Worm (Caenorhabditis elegans) whole organism, L2 larva: ENCODE data around the gene cyk-3.
A peak's percentile ranks its signal among the peaks of the same experiment; 100 is the strongest.

ENCODE experiments used
- C34F6.9 ChIP-seq: fragments of 150-350 bp; optimal IDR thresholded peaks from 2 replicates; lab custom pipeline; 2014; ENCODE audit warnings: missing biosample characterization, missing genetic modification characterization
- F13H6.1 ChIP-seq: sonication (generic microtip); optimal IDR thresholded peaks from 2 replicates; lab custom pipeline; 2016; ENCODE audit warnings: missing genetic modification characterization, missing compliant biosample characterization
- ZK546.5 ChIP-seq: sonication (generic microtip); optimal IDR thresholded peaks from 2 replicates; lab custom pipeline; 2017; ENCODE audit warnings: missing biosample characterization, missing genetic modification characterization
- alr-1 ChIP-seq: fragments of 150-350 bp; optimal IDR thresholded peaks from 2 replicates; lab custom pipeline; 2014; ENCODE audit warnings: missing biosample characterization, missing genetic modification characterization
- aly-2 ChIP-seq: fragments of 150-350 bp; optimal IDR thresholded peaks from 2 replicates; lab custom pipeline; 2014; ENCODE audit warnings: missing biosample characterization, missing genetic modification characterization
- ama-1 ChIP-seq: fragments of 150-350 bp; optimal IDR thresholded peaks from 2 replicates; lab custom pipeline; 2018; ENCODE audit warnings: inconsistent platforms
- blmp-1 ChIP-seq: sonication (generic microtip); optimal IDR thresholded peaks from 2 replicates; lab custom pipeline; 2017; ENCODE audit warnings: missing genetic modification characterization, mild to moderate bottlenecking, missing compliant biosample characterization, antibody characterized with exemption, moderate library complexity; ENCODE audit not compliant: insufficient read depth
- ceh-16 ChIP-seq: fragments of 150-350 bp; optimal IDR thresholded peaks from 2 replicates; lab custom pipeline; 2014; ENCODE audit warnings: missing biosample characterization, missing genetic modification characterization
- ceh-82 ChIP-seq: fragments of 150-350 bp; optimal IDR thresholded peaks from 2 replicates; lab custom pipeline; 2014; ENCODE audit warnings: missing biosample characterization, missing genetic modification characterization
- crh-2 ChIP-seq: sonication (generic microtip); optimal IDR thresholded peaks from 2 replicates; lab custom pipeline; 2017; ENCODE audit warnings: missing biosample characterization, missing genetic modification characterization
- dmd-4 ChIP-seq: sonication (generic microtip); optimal IDR thresholded peaks from 2 replicates; lab custom pipeline; 2017; ENCODE audit warnings: missing biosample characterization, missing genetic modification characterization
- egl-27 ChIP-seq: sonication (generic microtip); optimal IDR thresholded peaks from 3 replicates; lab custom pipeline; 2017; ENCODE audit warnings: missing biosample characterization, missing genetic modification reagents, missing genetic modification characterization
- elt-1 ChIP-seq: fragments of 150-350 bp; optimal IDR thresholded peaks from 2 replicates; lab custom pipeline; 2014; ENCODE audit warnings: missing biosample characterization, missing genetic modification characterization
- fos-1 ChIP-seq: fragments of 150-350 bp; optimal IDR thresholded peaks from 2 replicates; lab custom pipeline; 2014; ENCODE audit warnings: missing biosample characterization, missing genetic modification characterization
- gmeb-1 ChIP-seq: fragments of 150-350 bp; optimal IDR thresholded peaks from 2 replicates; lab custom pipeline; 2014; ENCODE audit warnings: missing biosample characterization, missing genetic modification characterization
- lin-11 ChIP-seq: fragments of 150-350 bp; sonication (generic microtip); optimal IDR thresholded peaks from 2 replicates; lab custom pipeline; 2014; ENCODE audit warnings: missing biosample characterization, missing genetic modification characterization, inconsistent platforms, mixed read lengths
- lin-39 ChIP-seq: fragments of 150-350 bp; optimal IDR thresholded peaks from 2 replicates; lab custom pipeline; 2014; ENCODE audit warnings: missing biosample characterization, missing genetic modification reagents, missing genetic modification characterization
- lsy-2 ChIP-seq, 2 experiments: fragments of 150-350 bp in 1 of 2; sonication (generic microtip) in 1 of 2; optimal IDR thresholded peaks; 2 replicates each; lab custom pipeline; 2014 to 2017; ENCODE audit warnings: missing biosample characterization in 2 of 2, missing genetic modification characterization in 2 of 2
- mbf-1 ChIP-seq: sonication (generic microtip); optimal IDR thresholded peaks from 2 replicates; lab custom pipeline; 2017; ENCODE audit warnings: missing biosample characterization, missing genetic modification characterization
- mdl-1 ChIP-seq, 2 experiments: fragments of 150-350 bp in 1 of 2; sonication (generic microtip) in 1 of 2; optimal IDR thresholded peaks; 2 replicates each; lab custom pipeline; 2017; ENCODE audit warnings: missing biosample characterization in 2 of 2, missing genetic modification characterization in 2 of 2
- nhr-11 ChIP-seq: fragments of 150-350 bp; optimal IDR thresholded peaks from 2 replicates; lab custom pipeline; 2014; ENCODE audit warnings: missing biosample characterization, missing genetic modification characterization
- nhr-129 ChIP-seq: fragments of 150-350 bp; optimal IDR thresholded peaks from 2 replicates; lab custom pipeline; 2014; ENCODE audit warnings: missing biosample characterization, missing genetic modification characterization
- nhr-21 ChIP-seq: fragments of 150-350 bp; optimal IDR thresholded peaks from 2 replicates; lab custom pipeline; 2014; ENCODE audit warnings: missing biosample characterization, missing genetic modification characterization
- nhr-23 ChIP-seq: fragments of 150-350 bp; optimal IDR thresholded peaks from 2 replicates; lab custom pipeline; 2014; ENCODE audit warnings: missing biosample characterization, missing genetic modification reagents, missing genetic modification characterization
- nhr-237 ChIP-seq: fragments of 150-350 bp; optimal IDR thresholded peaks from 2 replicates; lab custom pipeline; 2014; ENCODE audit warnings: missing biosample characterization, missing genetic modification characterization
- nhr-25 ChIP-seq: fragments of 150-350 bp; sonication (generic microtip); optimal IDR thresholded peaks from 3 replicates; lab custom pipeline; 2014; ENCODE audit warnings: missing biosample characterization, missing genetic modification characterization
- nhr-6 ChIP-seq: fragments of 150-350 bp; optimal IDR thresholded peaks from 2 replicates; lab custom pipeline; 2014; ENCODE audit warnings: missing biosample characterization, missing genetic modification characterization
- nhr-77 ChIP-seq: fragments of 150-350 bp; optimal IDR thresholded peaks from 2 replicates; lab custom pipeline; 2014; ENCODE audit warnings: missing biosample characterization, missing genetic modification characterization
- skn-1 ChIP-seq: sonication (generic microtip); optimal IDR thresholded peaks from 2 replicates; lab custom pipeline; 2017; ENCODE audit warnings: missing biosample characterization, missing genetic modification characterization
- sma-3 ChIP-seq: sonication (generic microtip); optimal IDR thresholded peaks from 2 replicates; lab custom pipeline; 2016; ENCODE audit warnings: missing genetic modification reagents, missing genetic modification characterization, missing compliant biosample characterization
- sma-9 ChIP-seq, 2 experiments: fragments of 150-350 bp in 1 of 2; sonication (generic microtip) in 1 of 2; optimal IDR thresholded peaks; 2 replicates each; lab custom pipeline; 2014 to 2016; ENCODE audit warnings: missing genetic modification characterization in 2 of 2, mild to moderate bottlenecking in 1 of 2, missing biosample characterization in 1 of 2, missing compliant biosample characterization in 1 of 2, missing genetic modification reagents in 1 of 2, moderate library complexity in 1 of 2
- snpc-4 ChIP-seq: fragments of 150-350 bp; optimal IDR thresholded peaks from 2 replicates; lab custom pipeline; 2014; ENCODE audit warnings: missing biosample characterization, missing genetic modification characterization
- unc-39 ChIP-seq: fragments of 150-350 bp; optimal IDR thresholded peaks from 2 replicates; lab custom pipeline; 2014; ENCODE audit warnings: missing biosample characterization, missing genetic modification characterization
- unc-62 ChIP-seq: fragments of 150-350 bp; optimal IDR thresholded peaks from 2 replicates; lab custom pipeline; 2014; ENCODE audit warnings: missing biosample characterization, missing genetic modification reagents, missing genetic modification characterization
- ztf-1 ChIP-seq: fragments of 200-800 bp; sonication (Bioruptor generic); conservative IDR thresholded peaks from 2 replicates; pipeline ENCODE4 v1.3.6; 2022; ENCODE audit warnings: missing genetic modification characterization, missing compliant biosample characterization
- ztf-11 ChIP-seq: sonication (generic microtip); optimal IDR thresholded peaks from 2 replicates; lab custom pipeline; 2017; ENCODE audit warnings: missing biosample characterization, missing genetic modification characterization
- ztf-4 ChIP-seq: fragments of 150-350 bp; optimal IDR thresholded peaks from 2 replicates; lab custom pipeline; 2014; ENCODE audit warnings: missing biosample characterization, missing genetic modification characterization

cyk-3 gene

ce11 chrIII:5976021-5976420, 43.9 kb upstream of the cyk-3 start:
- TF ChIP-seq nhr-237 (tag; lab: Kevin White, UChicago) (no peak), ztf-1 (GFP tag; lab: Robert Waterston, UW) (no peak), C34F6.9 (tag; lab: Kevin White, UChicago) (no peak), ztf-4 (tag; lab: Kevin White, UChicago) (no peak), dmd-4 (tag; lab: Kevin White, UChicago) (no peak), nhr-129 (tag; lab: Kevin White, UChicago) (peak; percentile 4), blmp-1 (tag; lab: Kevin White, UChicago) (no peak), unc-39 (no peak)

- TF ChIP-seq blmp-1 (tag; lab: Kevin White, UChicago): no peak
- TF ChIP-seq ZK546.5 (tag; lab: Kevin White, UChicago): no peak
- TF ChIP-seq ztf-1 (GFP tag; lab: Robert Waterston, UW): no peak
- no peak for TF ChIP-seq ztf-11 (tag; lab: Kevin White, UChicago)
- peak; percentile 8 for TF ChIP-seq sma-9 (GFP tag; optimal IDR thresholded peaks at IDR 0.05; lab: Kevin White, UChicago)
- no peak for TF ChIP-seq sma-9 (tag; optimal IDR thresholded peaks at IDR 0.05; lab: Kevin White, UChicago)
- TF ChIP-seq F13H6.1 (tag; lab: Kevin White, UChicago): peak; percentile 29
Measured at ce11 chrIII:5980274-5980918, 39.6 kb upstream of the cyk-3 start.

- TF ChIP-seq nhr-237 (tag; lab: Kevin White, UChicago): no peak
- TF ChIP-seq lin-11 (tag; lab: Kevin White, UChicago): no peak
- no peak for TF ChIP-seq alr-1 (tag; lab: Kevin White, UChicago)
- TF ChIP-seq gmeb-1 (tag; lab: Kevin White, UChicago): peak; percentile 2
- TF ChIP-seq nhr-11 (tag; lab: Kevin White, UChicago): no peak
- peak; percentile 95 for TF ChIP-seq fos-1 (tag; lab: Kevin White, UChicago)
- TF ChIP-seq skn-1 (tag; lab: Kevin White, UChicago): peak; percentile 68
- TF ChIP-seq, all 48 proteins: peak for 3
Measured at ce11 chrIII:5981407-5981806, 38.6 kb upstream of the cyk-3 start.

ce11 chrIII:5982026-5982425, 37.9 kb upstream of the cyk-3 start, which contains the start of gene frm-2:
Gene frm-2 (minus strand): TSS chrIII:5982126.
- no peak for TF ChIP-seq ama-1
- no peak for TF ChIP-seq mbf-1
- no peak for TF ChIP-seq lsy-2 (tag; optimal IDR thresholded peaks at IDR 0.05; lab: Kevin White, UChicago)
- no peak for TF ChIP-seq nhr-237 (tag; lab: Kevin White, UChicago)
- no peak for TF ChIP-seq nhr-6 (tag; lab: Kevin White, UChicago)
- no peak for TF ChIP-seq unc-62 (GFP tag; lab: Kevin White, UChicago)
- no peak for TF ChIP-seq F13H6.1 (tag; lab: Kevin White, UChicago)
- no peak for TF ChIP-seq alr-1 (tag; lab: Kevin White, UChicago)
- TF ChIP-seq unc-39: no peak
- no peak for TF ChIP-seq blmp-1 (tag; lab: Kevin White, UChicago)
- no peak for TF ChIP-seq ceh-16 (tag; lab: Kevin White, UChicago)
- no peak for TF ChIP-seq C34F6.9 (tag; lab: Kevin White, UChicago)
- TF ChIP-seq nhr-23 (tag; lab: Kevin White, UChicago): no peak
- TF ChIP-seq mdl-1 (tag; optimal IDR thresholded peaks at IDR 0.05; lab: Kevin White, UChicago): no peak
- TF ChIP-seq ztf-4 (tag; lab: Kevin White, UChicago): no peak
- no peak for TF ChIP-seq crh-2 (tag; lab: Kevin White, UChicago)
- no peak for TF ChIP-seq lin-39 (tag; lab: Kevin White, UChicago)

ce11 chrIII:5982753-5983390, 37.1 kb upstream of the cyk-3 start:
- TF ChIP-seq nhr-25 (tag; lab: Kevin White, UChicago): peak; percentile 31
- TF ChIP-seq snpc-4 (tag; lab: Kevin White, UChicago): no peak
- TF ChIP-seq nhr-129 (tag; lab: Kevin White, UChicago): no peak
- no peak for TF ChIP-seq alr-1 (tag; lab: Kevin White, UChicago)
- TF ChIP-seq nhr-23 (tag; lab: Kevin White, UChicago): no peak
- TF ChIP-seq nhr-21 (tag; lab: Kevin White, UChicago): no peak
- no peak for TF ChIP-seq dmd-4 (tag; lab: Kevin White, UChicago)
- peak; percentile 26 for TF ChIP-seq sma-3 (GFP tag; lab: Kevin White, UChicago)
- no peak for TF ChIP-seq ceh-82 (tag; lab: Kevin White, UChicago)
- TF ChIP-seq nhr-6 (tag; lab: Kevin White, UChicago): no peak
- no peak for TF ChIP-seq ZK546.5 (tag; lab: Kevin White, UChicago)
- TF ChIP-seq elt-1 (tag; lab: Kevin White, UChicago): no peak
- TF ChIP-seq sma-9 (GFP tag; optimal IDR thresholded peaks at IDR 0.05; lab: Kevin White, UChicago): no peak
- no peak for TF ChIP-seq sma-9 (tag; optimal IDR thresholded peaks at IDR 0.05; lab: Kevin White, UChicago)
- no peak for TF ChIP-seq aly-2 (tag; lab: Kevin White, UChicago)
- TF ChIP-seq egl-27 (tag; lab: Kevin White, UChicago): no peak
- no peak for TF ChIP-seq nhr-77
